Fruit fly (Drosophila melanogaster) whole organism, prepupa: ENCODE measurements around the gene CG13675.

Experiments used
- Blimp-1 ChIP-seq: fragments of 200-800 bp; sonication (Bioruptor generic); optimal IDR thresholded peaks from 3 replicates; lab custom pipeline; 2017; ENCODE audit warnings: missing biosample characterization, missing genetic modification characterization, mild to moderate bottlenecking, moderate library complexity, missing genetic modification reagents
- CG10631 ChIP-seq: fragments of 200-800 bp; sonication (Bioruptor generic); optimal IDR thresholded peaks from 2 replicates; lab custom pipeline; 2016; ENCODE audit warnings: missing biosample characterization, missing genetic modification characterization
- CG10669 ChIP-seq: fragments of 200-800 bp; sonication (Bioruptor generic); optimal IDR thresholded peaks from 3 replicates; lab custom pipeline; 2018; ENCODE audit warnings: missing biosample characterization, mild to moderate bottlenecking, missing genetic modification characterization, moderate library complexity
- CG11294 ChIP-seq: fragments of 200-800 bp; sonication (Bioruptor generic); IDR thresholded peaks from 2 replicates; pipeline ENCODE4 v1.3.6; 2022; ENCODE audit warnings: missing biosample characterization, missing genetic modification characterization
- CG11902 ChIP-seq: fragments of 200-800 bp; sonication (Bioruptor generic); optimal IDR thresholded peaks from 3 replicates; lab custom pipeline; 2016; ENCODE audit warnings: missing biosample characterization, missing genetic modification characterization
- CG15336 ChIP-seq: fragments of 200-800 bp; sonication (Bioruptor generic); IDR thresholded peaks from 2 replicates; pipeline ENCODE4 v1.3.6; 2022; ENCODE audit warnings: missing biosample characterization, missing genetic modification characterization
- CG1621 ChIP-seq: fragments of 200-800 bp; sonication (Bioruptor generic); optimal IDR thresholded peaks from 3 replicates; lab custom pipeline; 2018; ENCODE audit warnings: missing biosample characterization, mild to moderate bottlenecking, missing genetic modification characterization
- CG3032 ChIP-seq: fragments of 200-800 bp; optimal IDR thresholded peaks from 2 replicates; lab custom pipeline; 2019; ENCODE audit warnings: missing biosample characterization, mild to moderate bottlenecking, missing genetic modification characterization, moderate library complexity
- CG31627 ChIP-seq: fragments of 200-800 bp; sonication (Bioruptor generic); optimal IDR thresholded peaks from 3 replicates; lab custom pipeline; 2016; ENCODE audit warnings: missing biosample characterization, missing genetic modification characterization
- CG34406 ChIP-seq: fragments of 200-800 bp; sonication (Bioruptor generic); optimal IDR thresholded peaks from 3 replicates; lab custom pipeline; 2016; ENCODE audit warnings: missing biosample characterization, missing genetic modification characterization
- CG3919 ChIP-seq: fragments of 200-800 bp; sonication (Bioruptor generic); optimal IDR thresholded peaks from 3 replicates; lab custom pipeline; 2016; ENCODE audit warnings: missing biosample characterization, missing genetic modification characterization
- CG4318 ChIP-seq: fragments of 200-800 bp; sonication (Bioruptor generic); optimal IDR thresholded peaks from 3 replicates; lab custom pipeline; 2017; ENCODE audit warnings: missing biosample characterization, mild to moderate bottlenecking, missing genetic modification characterization
- CG6163 ChIP-seq: fragments of 200-800 bp; sonication (Bioruptor generic); IDR thresholded peaks from 3 replicates; pipeline ENCODE4 v1.3.6; 2022; ENCODE audit warnings: missing biosample characterization, missing genetic modification characterization
- CG6792 ChIP-seq: fragments of 200-800 bp; sonication (Bioruptor generic); optimal IDR thresholded peaks from 3 replicates; lab custom pipeline; 2016; ENCODE audit warnings: missing biosample characterization, missing genetic modification characterization
- CG6854 ChIP-seq: fragments of 200-800 bp; sonication (Bioruptor generic); optimal IDR thresholded peaks from 2 replicates; lab custom pipeline; 2017; ENCODE audit warnings: missing biosample characterization, mild to moderate bottlenecking, missing genetic modification characterization
- CG8119 ChIP-seq: fragments of 200-800 bp; sonication (Bioruptor generic); IDR thresholded peaks from 3 replicates; pipeline ENCODE4 v1.3.6; 2022; ENCODE audit warnings: missing biosample characterization, missing genetic modification characterization
- CG8319 ChIP-seq: fragments of 200-800 bp; sonication (Bioruptor generic); optimal IDR thresholded peaks from 3 replicates; lab custom pipeline; 2016; ENCODE audit warnings: missing biosample characterization, missing genetic modification characterization
- CG8632 ChIP-seq: fragments of 200-800 bp; sonication (Bioruptor generic); optimal IDR thresholded peaks from 3 replicates; lab custom pipeline; 2016; ENCODE audit warnings: missing biosample characterization, missing genetic modification characterization
- CG9139 ChIP-seq: fragments of 200-800 bp; sonication (Bioruptor generic); optimal IDR thresholded peaks from 3 replicates; lab custom pipeline; 2017; ENCODE audit warnings: missing biosample characterization, mild to moderate bottlenecking, missing genetic modification characterization
- Eip75B ChIP-seq: fragments of 200-800 bp; sonication (Bioruptor generic); optimal IDR thresholded peaks from 3 replicates; lab custom pipeline; 2016; ENCODE audit warnings: missing biosample characterization, missing genetic modification characterization
- Eip78C ChIP-seq: fragments of 200-800 bp; sonication (Bioruptor generic); peaks from one replicate; lab custom pipeline; 2016; ENCODE audit warnings: missing biosample characterization, missing genetic modification characterization
- Eip93F ChIP-seq: fragments of 200-800 bp; sonication (Bioruptor generic); optimal IDR thresholded peaks from 2 replicates; lab custom pipeline; 2016; ENCODE audit warnings: missing biosample characterization, mild to moderate bottlenecking, missing genetic modification characterization
- Ets21C ChIP-seq: fragments of 200-800 bp; sonication (Bioruptor generic); optimal IDR thresholded peaks from 3 replicates; lab custom pipeline; 2016; ENCODE audit warnings: missing biosample characterization, missing genetic modification characterization
- Hr38 ChIP-seq: sonication (Bioruptor generic); optimal IDR thresholded peaks from 2 replicates; lab custom pipeline; 2016; ENCODE audit warnings: missing biosample characterization, missing genetic modification characterization
- Hr39 ChIP-seq: fragments of 200-800 bp; sonication (Bioruptor generic); optimal IDR thresholded peaks from 2 replicates; lab custom pipeline; 2016; ENCODE audit warnings: missing biosample characterization, missing genetic modification characterization
- Hr4 ChIP-seq: fragments of 200-800 bp; sonication (Bioruptor generic); optimal IDR thresholded peaks from 3 replicates; lab custom pipeline; 2016; ENCODE audit warnings: missing biosample characterization, missing genetic modification characterization
- Lpt ChIP-seq: fragments of 200-800 bp; sonication (Bioruptor generic); optimal IDR thresholded peaks from 3 replicates; lab custom pipeline; 2016; ENCODE audit warnings: missing biosample characterization, missing genetic modification characterization
- Met ChIP-seq: fragments of 200-800 bp; sonication (Bioruptor generic); optimal IDR thresholded peaks from 3 replicates; lab custom pipeline; 2016; ENCODE audit warnings: missing biosample characterization, missing genetic modification characterization
- OdsH ChIP-seq: fragments of 200-800 bp; sonication (Bioruptor generic); optimal IDR thresholded peaks from 3 replicates; lab custom pipeline; 2016; ENCODE audit warnings: missing biosample characterization, missing genetic modification characterization
- Sox102F ChIP-seq: fragments of 200-800 bp; sonication (Bioruptor generic); optimal IDR thresholded peaks from 2 replicates; lab custom pipeline; 2016; ENCODE audit warnings: missing biosample characterization, mild to moderate bottlenecking, missing genetic modification characterization
- Sox14 ChIP-seq: fragments of 200-800 bp; sonication (Bioruptor generic); optimal IDR thresholded peaks from 3 replicates; lab custom pipeline; 2016; ENCODE audit warnings: missing biosample characterization, missing genetic modification characterization
- Sox15 ChIP-seq: fragments of 200-800 bp; sonication (Bioruptor generic); optimal IDR thresholded peaks from 3 replicates; lab custom pipeline; 2016; ENCODE audit warnings: missing biosample characterization, missing genetic modification characterization
- achi ChIP-seq: fragments of 200-800 bp; sonication (Bioruptor generic); optimal IDR thresholded peaks from 3 replicates; lab custom pipeline; 2016; ENCODE audit warnings: missing biosample characterization, missing genetic modification characterization
- acj6 ChIP-seq: fragments of 200-800 bp; sonication (Bioruptor generic); optimal IDR thresholded peaks from 3 replicates; lab custom pipeline; 2016; ENCODE audit warnings: missing biosample characterization, missing genetic modification characterization
- cyc ChIP-seq: fragments of 200-800 bp; sonication (Bioruptor generic); optimal IDR thresholded peaks from 3 replicates; lab custom pipeline; 2016; ENCODE audit warnings: missing biosample characterization, missing genetic modification characterization
- dac ChIP-seq: fragments of 200-800 bp; sonication (Bioruptor generic); optimal IDR thresholded peaks from 2 replicates; lab custom pipeline; 2017; ENCODE audit warnings: missing biosample characterization, mild to moderate bottlenecking, missing genetic modification characterization
- dsx ChIP-seq: fragments of 200-800 bp; optimal IDR thresholded peaks from 3 replicates; lab custom pipeline; 2019; ENCODE audit warnings: missing biosample characterization, mild to moderate bottlenecking, missing genetic modification characterization, moderate library complexity; ENCODE audit not compliant: poor library complexity, severe bottlenecking
- eg ChIP-seq: fragments of 200-800 bp; sonication (Bioruptor generic); IDR thresholded peaks from 3 replicates; pipeline ENCODE4 v1.3.6; 2022; ENCODE audit warnings: missing biosample characterization, missing genetic modification characterization
- esn ChIP-seq: fragments of 200-800 bp; sonication (Bioruptor generic); optimal IDR thresholded peaks from 2 replicates; lab custom pipeline; 2016; ENCODE audit warnings: missing biosample characterization, mild to moderate bottlenecking, missing genetic modification characterization, moderate library complexity
- fd59A ChIP-seq: fragments of 200-800 bp; sonication (Bioruptor generic); optimal IDR thresholded peaks from 2 replicates; lab custom pipeline; 2017; ENCODE audit warnings: missing biosample characterization, mild to moderate bottlenecking, missing genetic modification characterization, missing genetic modification reagents
- lz ChIP-seq: fragments of 200-800 bp; sonication (Bioruptor generic); optimal IDR thresholded peaks from 3 replicates; lab custom pipeline; 2016; ENCODE audit warnings: missing biosample characterization, missing genetic modification characterization
- net ChIP-seq: fragments of 200-800 bp; sonication (Bioruptor generic); optimal IDR thresholded peaks from 3 replicates; lab custom pipeline; 2016; ENCODE audit warnings: missing biosample characterization, missing genetic modification characterization
- pdm3 ChIP-seq: fragments of 200-800 bp; sonication (Bioruptor generic); optimal IDR thresholded peaks from 3 replicates; lab custom pipeline; 2016; ENCODE audit warnings: missing biosample characterization, missing genetic modification characterization
- salr ChIP-seq, 2 experiments: fragments of 200-800 bp; sonication (Bioruptor generic); optimal IDR thresholded peaks; 3 replicates each; lab custom pipeline; 2016 to 2018; ENCODE audit warnings: missing biosample characterization in 2 of 2, missing genetic modification characterization in 2 of 2, mild to moderate bottlenecking in 1 of 2
- ss ChIP-seq, 2 experiments: fragments of 200-800 bp; sonication (Bioruptor generic); optimal IDR thresholded peaks; 2 replicates in 1 of 2; 3 replicates in 1 of 2; lab custom pipeline; 2017 to 2018; ENCODE audit warnings: mild to moderate bottlenecking in 2 of 2, missing biosample characterization in 2 of 2, missing genetic modification characterization in 2 of 2, moderate library complexity in 1 of 2
- topi ChIP-seq: fragments of 200-800 bp; sonication (Bioruptor generic); optimal IDR thresholded peaks from 3 replicates; lab custom pipeline; 2016; ENCODE audit warnings: missing biosample characterization, missing genetic modification characterization

CG13675 gene

DNA sequence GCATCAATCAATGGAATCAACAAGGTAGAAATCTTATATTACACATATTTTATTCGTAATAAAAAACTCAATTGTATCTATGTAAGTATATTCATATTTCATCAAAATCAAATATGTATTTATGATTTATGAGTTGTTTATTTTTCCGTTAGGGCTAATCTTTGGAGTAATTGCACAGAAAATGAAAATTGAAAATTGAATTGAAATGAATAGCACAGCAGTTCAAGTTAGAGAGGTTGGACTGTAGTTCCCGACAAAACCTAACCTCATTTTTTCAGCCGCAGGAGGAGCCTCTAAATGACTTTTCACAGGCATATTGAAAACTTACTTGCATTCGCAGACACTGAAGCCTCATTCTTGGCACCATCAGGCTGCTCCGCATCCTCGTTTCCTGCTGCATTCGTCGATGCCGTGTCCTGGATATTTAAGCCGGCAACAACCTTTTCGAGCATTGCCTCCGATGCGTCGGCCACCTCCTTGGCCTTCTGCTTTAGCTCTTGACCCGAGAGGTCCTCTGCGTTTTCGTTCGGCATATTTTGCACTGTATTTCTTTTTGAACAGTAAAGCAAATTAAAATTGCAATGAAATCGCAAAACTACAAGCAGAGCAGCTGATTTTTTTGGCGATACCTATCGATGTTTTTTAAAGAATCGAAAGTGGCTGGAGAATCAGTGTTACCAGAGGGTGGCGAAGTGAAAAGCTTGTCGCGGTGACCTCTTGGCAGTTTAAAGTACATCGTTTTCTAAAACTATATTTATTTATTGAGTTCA lies 12.7 kb upstream of the CG13675 start, which contains the start of gene Nmt:
TSS of gene Nmt (minus strand) at position 635 of the 770 bp plus-strand sequence.
- TF ChIP-seq cyc (GFP tag; lab: Kevin White, UChicago) (no peak), CG34406 (peak; percentile 41), CG6163 (peak; percentile 58; the same call in 1 of the 3 replicates), topi (no peak), Sox14 (no peak), fd59A (no peak), esn (GFP tag; lab: Kevin White, UChicago) (peak; percentile 46), eg (GFP tag; lab: Robert Waterston, UW) (peak; percentile 51; the same call in 1 of the 3 replicates), CG8119 (GFP tag; lab: Robert Waterston, UW) (peak; percentile 52; the same call in 2 of the 3 replicates), CG11294 (GFP tag; lab: Robert Waterston, UW) (no peak), pdm3 (GFP tag; lab: Kevin White, UChicago) (no peak), CG9139 (no peak), CG15336 (GFP tag; lab: Robert Waterston, UW) (peak; percentile 77), Hr39 (GFP tag; lab: Kevin White, UChicago) (peak; percentile 42), CG4318 (GFP tag; lab: Kevin White, UChicago) (no peak), CG31627 (GFP tag; lab: Kevin White, UChicago) (peak; percentile 37), Blimp-1 (GFP tag; lab: Kevin White, UChicago) (no peak), Eip93F (no peak), net (GFP tag; lab: Kevin White, UChicago) (no peak), CG3919 (GFP tag; lab: Kevin White, UChicago) (peak; percentile 60), Lpt (GFP tag; lab: Kevin White, UChicago) (no peak), CG1621 (no peak), OdsH (GFP tag; lab: Kevin White, UChicago) (peak; percentile 56), dac (GFP tag; lab: Kevin White, UChicago) (no peak), CG6854 (GFP tag; lab: Kevin White, UChicago) (no peak), Hr38 (GFP tag; lab: Kevin White, UChicago) (no peak), CG8632 (GFP tag; lab: Kevin White, UChicago) (peak; percentile 24), CG10631 (GFP tag; lab: Kevin White, UChicago) (peak; percentile 10), ss (GFP tag; optimal IDR thresholded peaks at IDR 0.05; lab: Kevin White, UChicago) (no peak), dsx (GFP tag; lab: Kevin White, UChicago) (no peak), CG3032 (tag; lab: Kevin White, UChicago) (no peak), CG8319 (GFP tag; lab: Kevin White, UChicago) (peak; percentile 80), CG6792 (peak; percentile 52), Sox15 (GFP tag; lab: Kevin White, UChicago) (peak; percentile 13), CG11902 (GFP tag; lab: Kevin White, UChicago) (no peak), CG10669 (GFP tag; lab: Kevin White, UChicago) (no peak), acj6 (GFP tag; lab: Kevin White, UChicago) (peak; percentile 57), Eip78C (GFP tag; lab: Kevin White, UChicago) (peak; percentile 33), lz (GFP tag; lab: Kevin White, UChicago) (peak; percentile 39), Ets21C (GFP tag; lab: Kevin White, UChicago) (no peak), Met (GFP tag; lab: Kevin White, UChicago) (no peak), Hr4 (GFP tag; lab: Kevin White, UChicago) (no peak), achi (peak; percentile 44), salr (GFP tag; optimal IDR thresholded peaks at IDR 0.05; lab: Kevin White, UChicago) (peak in 1 of 2 experiments; percentile 24), Eip75B (GFP tag; lab: Kevin White, UChicago) (no peak), Sox102F (GFP tag; lab: Kevin White, UChicago) (no peak)
